Worm (Caenorhabditis elegans) whole organism, mixed stage, embryonic: ENCODE measurements around the gene dhhc-1.

Experiments
- M03D4.4 ChIP-seq: sonication (generic microtip); optimal IDR thresholded peaks from 2 replicates; lab custom pipeline; 2017; ENCODE audit warnings: mild to moderate bottlenecking, missing genetic modification characterization, missing compliant biosample characterization
- bed-3 ChIP-seq: fragments of 200-800 bp; sonication (Bioruptor generic); optimal IDR thresholded peaks from 3 replicates; lab custom pipeline; 2018; ENCODE audit warnings: mild to moderate bottlenecking, missing genetic modification characterization, moderate library complexity, missing compliant biosample characterization
- blmp-1 ChIP-seq: fragments of 150-350 bp; optimal IDR thresholded peaks from 2 replicates; lab custom pipeline; 2014; ENCODE audit warnings: missing biosample characterization, missing genetic modification characterization
- ceh-39 ChIP-seq: fragments of 150-350 bp; optimal IDR thresholded peaks from 2 replicates; lab custom pipeline; 2014; ENCODE audit warnings: missing biosample characterization, missing genetic modification characterization
- ceh-43 ChIP-seq: fragments of 200-800 bp; sonication (Bioruptor generic); optimal IDR thresholded peaks from 2 replicates; lab custom pipeline; 2018; ENCODE audit warnings: mild to moderate bottlenecking, missing genetic modification characterization, moderate library complexity, missing compliant biosample characterization
- cnd-1 ChIP-seq: fragments of 200-800 bp; sonication (Bioruptor generic); optimal IDR thresholded peaks from 2 replicates; lab custom pipeline; 2018; ENCODE audit warnings: mild to moderate bottlenecking, missing genetic modification characterization, missing compliant biosample characterization
- elt-1 ChIP-seq: sonication (generic microtip); optimal IDR thresholded peaks from 2 replicates; lab custom pipeline; 2017; ENCODE audit warnings: missing genetic modification characterization, mild to moderate bottlenecking, missing compliant biosample characterization, antibody characterized with exemption, moderate library complexity, borderline replicate concordance; ENCODE audit not compliant: insufficient read depth
- elt-3 ChIP-seq: fragments of 150-350 bp; optimal IDR thresholded peaks from 2 replicates; lab custom pipeline; 2014; ENCODE audit warnings: missing biosample characterization, missing genetic modification characterization
- flh-1 ChIP-seq: fragments of 200-800 bp; sonication (Bioruptor generic); optimal IDR thresholded peaks from 2 replicates; lab custom pipeline; 2018; ENCODE audit warnings: mild to moderate bottlenecking, missing genetic modification characterization, moderate library complexity, missing compliant biosample characterization
- ham-2 ChIP-seq: fragments of 200-800 bp; sonication (Bioruptor generic); optimal IDR thresholded peaks from 2 replicates; lab custom pipeline; 2018; ENCODE audit warnings: mild to moderate bottlenecking, missing genetic modification characterization, missing compliant biosample characterization
- hlh-1 ChIP-seq: fragments of 150-350 bp; optimal IDR thresholded peaks from 2 replicates; lab custom pipeline; 2014; ENCODE audit warnings: missing biosample characterization, missing genetic modification reagents, missing genetic modification characterization
- lin-13 ChIP-seq: fragments of 150-350 bp; optimal IDR thresholded peaks from 2 replicates; lab custom pipeline; 2014; ENCODE audit warnings: missing biosample characterization, missing genetic modification characterization
- lsy-2 ChIP-seq: fragments of 150-350 bp; optimal IDR thresholded peaks from 2 replicates; lab custom pipeline; 2014; ENCODE audit warnings: missing biosample characterization, missing genetic modification characterization
- mab-5 ChIP-seq: fragments of 150-350 bp; optimal IDR thresholded peaks from 2 replicates; lab custom pipeline; 2014; ENCODE audit warnings: missing biosample characterization, missing genetic modification characterization
- mep-1 ChIP-seq: fragments of 150-350 bp; optimal IDR thresholded peaks from 2 replicates; lab custom pipeline; 2017; ENCODE audit warnings: missing biosample characterization, missing genetic modification reagents, missing genetic modification characterization, inconsistent platforms
- mls-2 ChIP-seq: sonication (generic microtip); optimal IDR thresholded peaks from 2 replicates; lab custom pipeline; 2016; ENCODE audit warnings: mild to moderate bottlenecking, missing genetic modification characterization, moderate library complexity, missing compliant biosample characterization
- nhr-12 ChIP-seq: fragments of 150-350 bp; optimal IDR thresholded peaks from 2 replicates; lab custom pipeline; 2014; ENCODE audit warnings: missing biosample characterization, missing genetic modification characterization
- nhr-2 ChIP-seq: fragments of 150-350 bp; optimal IDR thresholded peaks from 2 replicates; lab custom pipeline; 2014; ENCODE audit warnings: missing biosample characterization, missing genetic modification characterization
- nhr-237 ChIP-seq: fragments of 150-350 bp; optimal IDR thresholded peaks from 2 replicates; lab custom pipeline; 2014; ENCODE audit warnings: missing biosample characterization, missing genetic modification characterization
- nhr-28 ChIP-seq: fragments of 150-350 bp; optimal IDR thresholded peaks from 2 replicates; lab custom pipeline; 2014; ENCODE audit warnings: missing biosample characterization, missing genetic modification characterization
- nhr-76 ChIP-seq: sonication (generic microtip); optimal IDR thresholded peaks from 2 replicates; lab custom pipeline; 2017; ENCODE audit warnings: missing biosample characterization, missing genetic modification characterization
- pha-4 ChIP-seq: fragments of 150-350 bp; optimal IDR thresholded peaks from 2 replicates; lab custom pipeline; 2018; ENCODE audit warnings: missing biosample characterization, missing genetic modification reagents, missing genetic modification characterization
- sem-2 ChIP-seq: fragments of 200-800 bp; sonication (Bioruptor generic); optimal IDR thresholded peaks from 2 replicates; lab custom pipeline; 2018; ENCODE audit warnings: mild to moderate bottlenecking, missing genetic modification characterization, missing compliant biosample characterization
- snpc-4 ChIP-seq: fragments of 150-350 bp; optimal IDR thresholded peaks from 2 replicates; lab custom pipeline; 2014; ENCODE audit warnings: missing biosample characterization, missing genetic modification characterization
- tbx-8 ChIP-seq: fragments of 200-800 bp; sonication (Bioruptor generic); optimal IDR thresholded peaks from 2 replicates; lab custom pipeline; 2018; ENCODE audit warnings: mild to moderate bottlenecking, missing genetic modification characterization, moderate library complexity, missing compliant biosample characterization
- unc-120 ChIP-seq: sonication (generic microtip); optimal IDR thresholded peaks from 2 replicates; lab custom pipeline; 2017; ENCODE audit warnings: missing genetic modification characterization, missing compliant biosample characterization; ENCODE audit not compliant: poor library complexity, severe bottlenecking
- unc-39 ChIP-seq: fragments of 150-350 bp; optimal IDR thresholded peaks from 2 replicates; lab custom pipeline; 2014; ENCODE audit warnings: missing biosample characterization, missing genetic modification characterization
- unc-62 ChIP-seq: fragments of 150-350 bp; optimal IDR thresholded peaks from 2 replicates; lab custom pipeline; 2014; ENCODE audit warnings: missing biosample characterization, missing genetic modification reagents, missing genetic modification characterization
- zip-8 ChIP-seq: fragments of 150-350 bp; optimal IDR thresholded peaks from 2 replicates; lab custom pipeline; 2014; ENCODE audit warnings: missing biosample characterization, missing genetic modification characterization
- ztf-11 ChIP-seq: fragments of 150-350 bp; optimal IDR thresholded peaks from 2 replicates; lab custom pipeline; 2014; ENCODE audit warnings: missing biosample characterization, missing genetic modification characterization

dhhc-1 gene

ce11 chrX:15116514-15116913 is 16.3 kb upstream of the dhhc-1 start, which contains the start of gene R07D5.2:
TSS of gene R07D5.2 (minus strand) at chrX:15116614.
- TF ChIP-seq M03D4.4 (tag; lab: Kevin White, UChicago): no peak
- no peak for TF ChIP-seq sem-2 (GFP tag; lab: Kevin White, UChicago)
- no peak for TF ChIP-seq hlh-1 (tag; lab: Kevin White, UChicago)
- no peak for TF ChIP-seq mep-1 (tag; lab: Kevin White, UChicago)
- TF ChIP-seq elt-1 (tag; lab: Kevin White, UChicago): no peak
- TF ChIP-seq mls-2 (tag; lab: Kevin White, UChicago): no peak
- no peak for TF ChIP-seq blmp-1 (tag; lab: Kevin White, UChicago)
- TF ChIP-seq flh-1 (GFP tag; lab: Kevin White, UChicago): no peak

ce11 chrX:15115748-15116147 is 15.5 kb upstream of the dhhc-1 start:
- TF ChIP-seq zip-8 (tag; lab: Kevin White, UChicago): peak; percentile 97
- peak; percentile 78 for TF ChIP-seq cnd-1
- TF ChIP-seq tbx-8 (GFP tag; lab: Kevin White, UChicago): no peak
- TF ChIP-seq flh-1 (GFP tag; lab: Kevin White, UChicago): no peak

ce11 chrX:15112172-15112571 is 12.0 kb upstream of the dhhc-1 start:
- TF ChIP-seq ztf-11 (tag; lab: Kevin White, UChicago) (no peak), snpc-4 (tag; lab: Kevin White, UChicago) (no peak), mep-1 (tag; lab: Kevin White, UChicago) (no peak)

- TF ChIP-seq unc-120 (tag; lab: Kevin White, UChicago) (no peak), pha-4 (tag; lab: Kevin White, UChicago) (no peak), elt-1 (tag; lab: Kevin White, UChicago) (peak; percentile 12), lsy-2 (tag; lab: Kevin White, UChicago) (no peak), ceh-43 (GFP tag; lab: Kevin White, UChicago) (no peak), mab-5 (no peak), nhr-12 (tag; lab: Kevin White, UChicago) (no peak), nhr-28 (no peak), ham-2 (GFP tag; lab: Kevin White, UChicago) (peak; percentile 63)
Observed at ce11 chrX:15107747-15108252, 7.6 kb upstream of the dhhc-1 start, which contains the start of gene mlt-9. TSS of gene mlt-9 (minus strand) at chrX:15107797.

- TF ChIP-seq blmp-1 (tag; lab: Kevin White, UChicago) (peak; percentile 28), cnd-1 (no peak)
Observed at ce11 chrX:15104963-15105493, 4.8 kb upstream of the dhhc-1 start.

ce11 chrX:15103481-15103880 is 3.3 kb upstream of the dhhc-1 start:
- no peak for TF ChIP-seq M03D4.4 (tag; lab: Kevin White, UChicago)
- no peak for TF ChIP-seq ham-2 (GFP tag; lab: Kevin White, UChicago)
- no peak for TF ChIP-seq snpc-4 (tag; lab: Kevin White, UChicago)
- no peak for TF ChIP-seq nhr-76
- TF ChIP-seq elt-1 (tag; lab: Kevin White, UChicago): no peak
- TF ChIP-seq ceh-39 (tag; lab: Kevin White, UChicago): no peak
- TF ChIP-seq, all 35 proteins: peak for 0

- TF ChIP-seq ham-2 (GFP tag; lab: Kevin White, UChicago) (no peak), sem-2 (GFP tag; lab: Kevin White, UChicago) (no peak), nhr-2 (tag; lab: Kevin White, UChicago) (no peak), flh-1 (GFP tag; lab: Kevin White, UChicago) (no peak), unc-62 (GFP tag; lab: Kevin White, UChicago) (no peak), nhr-237 (tag; lab: Kevin White, UChicago) (no peak), cnd-1 (no peak), lin-13 (no peak), bed-3 (no peak), elt-1 (tag; lab: Kevin White, UChicago) (no peak), ceh-39 (tag; lab: Kevin White, UChicago) (no peak), snpc-4 (tag; lab: Kevin White, UChicago) (no peak), elt-3 (no peak), ceh-43 (GFP tag; lab: Kevin White, UChicago) (no peak), lsy-2 (tag; lab: Kevin White, UChicago) (no peak), unc-39 (tag; lab: Kevin White, UChicago) (no peak)
Observed at ce11 chrX:15097763-15098162, 2.5 kb downstream of the dhhc-1 start, which contains the start of gene F09B12.3. TSS of gene F09B12.3 (minus strand) at chrX:15097954.
